Worm (Caenorhabditis elegans): ENCODE measurements around the gene ZK930.6.

DNA sequence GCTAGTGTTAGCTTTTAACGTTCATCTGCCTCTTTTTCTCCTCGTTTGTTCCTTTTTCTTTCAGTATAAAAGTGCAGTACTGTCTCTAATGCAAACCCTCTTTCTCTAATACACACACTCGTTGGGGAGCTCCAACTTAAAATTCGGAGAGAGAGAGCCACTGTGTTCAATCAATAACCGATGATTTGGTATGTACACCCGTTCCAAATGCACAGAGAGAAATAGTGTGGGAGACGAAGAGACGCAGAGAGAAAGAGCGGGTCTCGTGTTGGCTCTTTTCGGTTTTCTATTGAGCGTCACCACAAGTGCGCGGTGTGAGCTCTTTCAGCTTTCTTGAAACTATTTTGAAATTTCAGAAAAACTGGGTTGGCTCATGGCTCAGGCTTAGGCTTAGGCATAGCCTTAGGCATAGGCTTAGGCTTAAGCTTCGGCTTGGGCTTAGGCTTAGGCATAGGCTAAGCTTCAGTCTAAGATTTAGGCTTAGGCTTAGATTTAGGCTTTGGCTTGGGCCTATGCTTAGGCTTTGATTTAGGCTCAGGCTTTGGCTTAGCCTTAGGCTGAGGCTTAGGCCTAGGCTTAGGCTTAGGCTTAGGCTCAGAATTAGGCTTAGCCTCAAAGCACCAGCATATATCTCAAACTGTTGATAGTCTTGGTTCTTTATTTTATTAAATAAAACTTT is 40.0 kb downstream of the ZK930.6 start:
- no peak for TF ChIP-seq npax-4 (tag; optimal IDR thresholded peaks at IDR 0.05)
- no peak for TF ChIP-seq ceh-14 (tag; optimal IDR thresholded peaks at IDR 0.05)
- no peak for TF ChIP-seq hlh-6 (tag; optimal IDR thresholded peaks at IDR 0.05)
- no peak for TF ChIP-seq tbx-7 (tag; optimal IDR thresholded peaks at IDR 0.05)
- no peak for TF ChIP-seq ets-4 (tag; optimal IDR thresholded peaks at IDR 0.05)
- TF ChIP-seq C38D4.7 (GFP tag; optimal IDR thresholded peaks at IDR 0.05) = no peak
